Fruit fly (Drosophila melanogaster) whole organism, embryonic: ENCODE results near the gene CG11839.
A peak's percentile ranks its signal among the peaks of the same experiment; 100 is the strongest.

Source experiments
- Asciz ChIP-seq: fragments of 200-800 bp; sonication (Bioruptor generic); optimal IDR thresholded peaks from 2 replicates; lab custom pipeline; 2017; ENCODE audit warnings: missing biosample characterization, mild to moderate bottlenecking, missing genetic modification characterization, missing genetic modification reagents
- Bteb2 ChIP-seq: fragments of 200-800 bp; sonication (Bioruptor generic); optimal IDR thresholded peaks from 2 replicates; lab custom pipeline; 2016; ENCODE audit warnings: missing biosample characterization, missing genetic modification characterization
- CG10147 ChIP-seq: fragments of 200-800 bp; sonication (Bioruptor generic); optimal IDR thresholded peaks from 2 replicates; lab custom pipeline; 2019; ENCODE audit warnings: missing biosample characterization, mild to moderate bottlenecking, missing genetic modification characterization, moderate library complexity
- CG1603 ChIP-seq: fragments of 200-800 bp; sonication (Bioruptor generic); optimal IDR thresholded peaks from 2 replicates; lab custom pipeline; 2019; ENCODE audit warnings: missing biosample characterization, mild to moderate bottlenecking, missing genetic modification characterization, moderate library complexity
- CG16863 ChIP-seq: fragments of 200-800 bp; sonication (Bioruptor generic); optimal IDR thresholded peaks from 3 replicates; lab custom pipeline; 2016; ENCODE audit warnings: missing biosample characterization, missing genetic modification characterization
- CG17359 ChIP-seq: fragments of 200-800 bp; sonication (Bioruptor generic); optimal IDR thresholded peaks from 3 replicates; lab custom pipeline; 2018; ENCODE audit warnings: missing biosample characterization, mild to moderate bottlenecking, missing genetic modification characterization, moderate library complexity
- CG17802 ChIP-seq: fragments of 200-800 bp; sonication (Bioruptor generic); optimal IDR thresholded peaks from 2 replicates; lab custom pipeline; 2018; ENCODE audit warnings: missing biosample characterization, mild to moderate bottlenecking, missing genetic modification characterization, moderate library complexity
- CG17829 ChIP-seq: fragments of 200-800 bp; optimal IDR thresholded peaks from 2 replicates; lab custom pipeline; 2019; ENCODE audit warnings: missing biosample characterization, mild to moderate bottlenecking, missing genetic modification characterization, moderate library complexity
- CG31365 ChIP-seq: fragments of 200-800 bp; sonication (Bioruptor generic); optimal IDR thresholded peaks from 2 replicates; lab custom pipeline; 2018; ENCODE audit warnings: missing biosample characterization, mild to moderate bottlenecking, missing genetic modification characterization
- CG34376 ChIP-seq: fragments of 200-800 bp; sonication (Bioruptor generic); optimal IDR thresholded peaks from 2 replicates; lab custom pipeline; 2018; ENCODE audit warnings: missing biosample characterization, mild to moderate bottlenecking, missing genetic modification characterization
- CG34422 ChIP-seq: fragments of 200-800 bp; sonication (Bioruptor generic); IDR thresholded peaks from 3 replicates; pipeline ENCODE4 v1.3.6; 2022; ENCODE audit warnings: missing biosample characterization, missing genetic modification characterization
- CG3995 ChIP-seq: fragments of 200-800 bp; sonication (Bioruptor generic); optimal IDR thresholded peaks from 3 replicates; lab custom pipeline; 2016; ENCODE audit warnings: missing biosample characterization, missing genetic modification characterization
- CG6765 ChIP-seq: fragments of 200-800 bp; sonication (Bioruptor generic); optimal IDR thresholded peaks from 3 replicates; lab custom pipeline; 2017; ENCODE audit warnings: missing biosample characterization, mild to moderate bottlenecking, missing genetic modification characterization
- CG8290 ChIP-seq, 3 experiments: fragments of 200-800 bp; sonication (Bioruptor generic); optimal IDR thresholded peaks; 2 replicates each; lab custom pipeline; 2016 to 2019; ENCODE audit warnings: missing biosample characterization in 3 of 3, missing genetic modification characterization in 3 of 3, mild to moderate bottlenecking in 2 of 3, moderate library complexity in 1 of 3
- CG8388 ChIP-seq: fragments of 200-800 bp; sonication (Bioruptor generic); optimal IDR thresholded peaks from 2 replicates; lab custom pipeline; 2019; ENCODE audit warnings: missing biosample characterization, mild to moderate bottlenecking, missing genetic modification characterization, moderate library complexity
- D ChIP-seq, 2 experiments: fragments of 200-800 bp in 1 of 2; fragments of >200 bp in 1 of 2; sonication (Bioruptor generic) in 1 of 2; optimal IDR thresholded peaks; 2 replicates in 1 of 2; 3 replicates in 1 of 2; lab custom pipeline; 2017; ENCODE audit warnings: mild to moderate bottlenecking in 1 of 2, missing biosample characterization in 1 of 2, missing genetic modification characterization in 1 of 2, missing genetic modification reagents in 1 of 2
- D19B ChIP-seq: fragments of 200-800 bp; sonication (Bioruptor generic); optimal IDR thresholded peaks from 2 replicates; lab custom pipeline; 2017; ENCODE audit warnings: missing biosample characterization, mild to moderate bottlenecking, missing genetic modification characterization
- Elba2 ChIP-seq: fragments of 200-800 bp; sonication (Bioruptor generic); optimal IDR thresholded peaks from 3 replicates; lab custom pipeline; 2016; ENCODE audit warnings: missing biosample characterization, missing genetic modification characterization
- Fer2 ChIP-seq: fragments of 200-800 bp; sonication (Bioruptor generic); optimal IDR thresholded peaks from 2 replicates; lab custom pipeline; 2018; ENCODE audit warnings: missing biosample characterization, mild to moderate bottlenecking, missing genetic modification characterization, moderate library complexity
- Hey ChIP-seq: fragments of 200-800 bp; sonication (Bioruptor generic); optimal IDR thresholded peaks from 3 replicates; lab custom pipeline; 2018; ENCODE audit warnings: missing biosample characterization, mild to moderate bottlenecking, missing genetic modification characterization
- HmgZ ChIP-seq: fragments of 200-800 bp; sonication (Bioruptor generic); optimal IDR thresholded peaks from 2 replicates; lab custom pipeline; 2018; ENCODE audit warnings: missing biosample characterization, mild to moderate bottlenecking, missing genetic modification characterization
- Nf-YB ChIP-seq: fragments of 200-800 bp; sonication (Bioruptor generic); optimal IDR thresholded peaks from 3 replicates; lab custom pipeline; 2019; ENCODE audit warnings: missing biosample characterization, mild to moderate bottlenecking, missing genetic modification characterization, moderate library complexity
- Nf-YC ChIP-seq: fragments of 200-800 bp; optimal IDR thresholded peaks from 3 replicates; lab custom pipeline; 2019; ENCODE audit warnings: missing biosample characterization, mild to moderate bottlenecking, missing genetic modification characterization, moderate library complexity
- Pdp1 ChIP-seq, 2 experiments: fragments of 200-800 bp; sonication (Bioruptor generic); optimal IDR thresholded peaks; 3 replicates each; lab custom pipeline; 2016; ENCODE audit warnings: missing biosample characterization in 2 of 2, missing genetic modification characterization in 2 of 2, mild to moderate bottlenecking in 1 of 2, moderate library complexity in 1 of 2
- Sry-β ChIP-seq: fragments of 200-800 bp; sonication (Bioruptor generic); optimal IDR thresholded peaks from 2 replicates; lab custom pipeline; 2018; ENCODE audit warnings: missing biosample characterization, mild to moderate bottlenecking, missing genetic modification characterization, moderate library complexity
- Sry-δ ChIP-seq: fragments of 200-800 bp; sonication (Bioruptor generic); optimal IDR thresholded peaks from 2 replicates; lab custom pipeline; 2016; ENCODE audit warnings: missing biosample characterization, missing genetic modification characterization
- bsh ChIP-seq, 2 experiments: fragments of 200-800 bp; sonication (Bioruptor generic); optimal IDR thresholded peaks; 2 replicates each; lab custom pipeline; 2017 to 2018; ENCODE audit warnings: mild to moderate bottlenecking in 2 of 2, missing biosample characterization in 2 of 2, missing genetic modification characterization in 2 of 2, moderate library complexity in 1 of 2
- cg ChIP-seq: fragments of 200-800 bp; sonication (Bioruptor generic); optimal IDR thresholded peaks from 3 replicates; lab custom pipeline; 2019; ENCODE audit warnings: missing biosample characterization, mild to moderate bottlenecking, missing genetic modification characterization, moderate library complexity
- cwo ChIP-seq: fragments of 200-800 bp; sonication (Bioruptor generic); optimal IDR thresholded peaks from 3 replicates; lab custom pipeline; 2017; ENCODE audit warnings: missing biosample characterization, missing genetic modification characterization, mild to moderate bottlenecking, moderate library complexity, missing genetic modification reagents
- fd3F ChIP-seq: fragments of 200-800 bp; sonication (Bioruptor generic); optimal IDR thresholded peaks from 2 replicates; lab custom pipeline; 2018; ENCODE audit warnings: missing biosample characterization, mild to moderate bottlenecking, missing genetic modification characterization, moderate library complexity
- gcm ChIP-seq: fragments of 200-800 bp; sonication (Bioruptor generic); optimal IDR thresholded peaks from 2 replicates; lab custom pipeline; 2019; ENCODE audit warnings: missing biosample characterization, mild to moderate bottlenecking, missing genetic modification characterization, moderate library complexity
- gro ChIP-seq: fragments of 200-800 bp; sonication (Bioruptor generic); optimal IDR thresholded peaks from 2 replicates; lab custom pipeline; 2016; ENCODE audit warnings: missing biosample characterization, missing genetic modification characterization
- insv ChIP-seq, 2 experiments: fragments of 200-800 bp; sonication (Bioruptor generic); optimal IDR thresholded peaks; 3 replicates each; lab custom pipeline; 2016 to 2018; ENCODE audit warnings: missing biosample characterization in 2 of 2, missing genetic modification characterization in 2 of 2
- kni ChIP-seq: fragments of 200-800 bp; sonication (Bioruptor generic); optimal IDR thresholded peaks from 3 replicates; lab custom pipeline; 2017; ENCODE audit warnings: mild to moderate bottlenecking, missing biosample characterization, missing genetic modification reagents, missing genetic modification characterization
- nmo ChIP-seq: fragments of 200-800 bp; sonication (Bioruptor generic); optimal IDR thresholded peaks from 2 replicates; lab custom pipeline; 2018; ENCODE audit warnings: missing biosample characterization, mild to moderate bottlenecking, missing genetic modification characterization, moderate library complexity
- nom ChIP-seq: fragments of 200-800 bp; sonication (Bioruptor generic); optimal IDR thresholded peaks from 2 replicates; lab custom pipeline; 2017; ENCODE audit warnings: missing biosample characterization, missing genetic modification characterization, mild to moderate bottlenecking, moderate library complexity, missing genetic modification reagents
- oc ChIP-seq: fragments of 200-800 bp; sonication (Bioruptor generic); optimal IDR thresholded peaks from 2 replicates; lab custom pipeline; 2018; ENCODE audit warnings: missing biosample characterization, mild to moderate bottlenecking, missing genetic modification characterization, moderate library complexity
- p53 ChIP-seq: fragments of 200-800 bp; sonication (Bioruptor generic); optimal IDR thresholded peaks from 2 replicates; lab custom pipeline; 2016; ENCODE audit warnings: missing biosample characterization, missing genetic modification characterization
- pzg ChIP-seq: fragments of 200-800 bp; sonication (Bioruptor generic); optimal IDR thresholded peaks from 3 replicates; lab custom pipeline; 2018; ENCODE audit warnings: missing biosample characterization, mild to moderate bottlenecking, missing genetic modification characterization, moderate library complexity
- repo ChIP-seq: fragments of 200-800 bp; sonication (Bioruptor generic); optimal IDR thresholded peaks from 2 replicates; lab custom pipeline; 2016; ENCODE audit warnings: missing biosample characterization, missing genetic modification characterization
- sens ChIP-seq: fragments of 200-800 bp; sonication (Bioruptor generic); peaks from one replicate; lab custom pipeline; 2016; ENCODE audit warnings: missing biosample characterization, missing genetic modification characterization
- shn ChIP-seq: fragments of 200-800 bp; sonication (Bioruptor generic); optimal IDR thresholded peaks from 3 replicates; lab custom pipeline; 2016; ENCODE audit warnings: missing biosample characterization, missing genetic modification characterization
- ssp ChIP-seq: fragments of 200-800 bp; sonication (Bioruptor generic); IDR thresholded peaks from 2 replicates; pipeline ENCODE4 v1.3.6; 2022; ENCODE audit warnings: missing biosample characterization, missing genetic modification characterization
- sug ChIP-seq: fragments of 200-800 bp; optimal IDR thresholded peaks from 2 replicates; lab custom pipeline; 2019; ENCODE audit warnings: missing biosample characterization, mild to moderate bottlenecking, missing genetic modification characterization, moderate library complexity
- tap ChIP-seq: fragments of 200-800 bp; optimal IDR thresholded peaks from 3 replicates; lab custom pipeline; 2019; ENCODE audit warnings: missing biosample characterization, mild to moderate bottlenecking, missing genetic modification characterization, moderate library complexity
- trem ChIP-seq: fragments of 200-800 bp; optimal IDR thresholded peaks from 3 replicates; lab custom pipeline; 2019; ENCODE audit warnings: missing biosample characterization, mild to moderate bottlenecking, missing genetic modification characterization, moderate library complexity
- twi ChIP-seq: fragments of 200-800 bp; optimal IDR thresholded peaks from 2 replicates; lab custom pipeline; 2019; ENCODE audit warnings: missing biosample characterization, mild to moderate bottlenecking, missing genetic modification characterization, moderate library complexity

Gene CG11839

dm6 chr3R:25049742-25050517, 19.8 kb upstream of the CG11839 start (continued):
- TF ChIP-seq oc (tag; lab: Kevin White, UChicago) (no peak), D (optimal IDR thresholded peaks at IDR 0.05; lab: Kevin White, UChicago) (peak; percentile 39), D (GFP tag; optimal IDR thresholded peaks at IDR 0.05; lab: Kevin White, UChicago) (no peak), sug (tag; lab: Kevin White, UChicago) (peak; percentile 68), CG16863 (no peak), Nf-YC (tag; lab: Kevin White, UChicago) (peak; percentile 85), Sry-δ (GFP tag; lab: Kevin White, UChicago) (peak; percentile 46), Fer2 (peak; percentile 14), repo (GFP tag; lab: Kevin White, UChicago) (no peak), HmgZ (tag; lab: Kevin White, UChicago) (peak; percentile 75), gro (GFP tag; lab: Kevin White, UChicago) (peak; percentile 4), trem (tag; lab: Kevin White, UChicago) (peak; percentile 48), sens (peak; percentile 62), CG17359 (tag; lab: Kevin White, UChicago) (peak; percentile 13), nom (GFP tag; lab: Kevin White, UChicago) (peak; percentile 83), CG34422 (GFP tag; lab: Robert Waterston, UW) (no peak), Hey (tag; lab: Kevin White, UChicago) (no peak), Asciz (GFP tag; lab: Kevin White, UChicago) (peak; percentile 17), Pdp1 (GFP tag; optimal IDR thresholded peaks at IDR 0.05; lab: Kevin White, UChicago) (peak in 1 of 2 experiments; percentile 54), shn (GFP tag; lab: Kevin White, UChicago) (no peak), CG6765 (GFP tag; lab: Kevin White, UChicago) (peak; percentile 54), Nf-YB (GFP tag; lab: Kevin White, UChicago) (peak; percentile 85), CG8388 (peak; percentile 100), Elba2 (GFP tag; lab: Kevin White, UChicago) (no peak), insv (GFP tag; optimal IDR thresholded peaks at IDR 0.05; lab: Kevin White, UChicago) (peak in 1 of 2 experiments; percentile 5), cg (peak; percentile 99), nmo (GFP tag; lab: Kevin White, UChicago) (no peak), CG34376 (GFP tag; lab: Kevin White, UChicago) (peak; percentile 91), CG31365 (tag; lab: Kevin White, UChicago) (peak; percentile 28), tap (peak; percentile 28), CG17802 (tag; lab: Kevin White, UChicago) (no peak), Sry-β (GFP tag; lab: Kevin White, UChicago) (peak; percentile 40), bsh (GFP tag; optimal IDR thresholded peaks at IDR 0.05; lab: Kevin White, UChicago) (peak in 1 of 2 experiments; percentile 37), ssp (GFP tag; lab: Robert Waterston, UW) (no peak), CG3995 (GFP tag; lab: Kevin White, UChicago) (peak; percentile 65), p53 (GFP tag; lab: Kevin White, UChicago) (peak; percentile 42), Bteb2 (no peak), kni (GFP tag; lab: Kevin White, UChicago) (peak; percentile 70), fd3F (GFP tag; lab: Kevin White, UChicago) (no peak), cwo (peak; percentile 49), CG1603 (tag; lab: Kevin White, UChicago) (peak; percentile 8), CG17829 (peak; percentile 45), gcm (GFP tag; lab: Kevin White, UChicago) (peak; percentile 42), pzg (peak; percentile 32), CG10147 (peak; percentile 8), CG8290 (GFP tag; optimal IDR thresholded peaks at IDR 0.05; lab: Kevin White, UChicago) (peak; percentile 60), CG8290 (tag; optimal IDR thresholded peaks at IDR 0.05; lab: Kevin White, UChicago) (peak; percentile 68 to 70), twi (tag; lab: Kevin White, UChicago) (no peak), D19B (no peak)
